Fruit fly (Drosophila melanogaster) whole organism, embryonic: ENCODE results near the gene Nle.

Experiments used
- B-H1 ChIP-seq: fragments of 200-800 bp; sonication (Bioruptor generic); IDR thresholded peaks from 3 replicates; pipeline ENCODE4 v1.3.6; 2022; ENCODE audit warnings: missing biosample characterization, missing genetic modification characterization
- C15 ChIP-seq: fragments of 200-800 bp; sonication (Bioruptor generic); IDR thresholded peaks from 3 replicates; pipeline ENCODE4 v1.3.6; 2022; ENCODE audit warnings: missing biosample characterization, missing genetic modification characterization
- CG10543 ChIP-seq: fragments of 200-800 bp; sonication (Bioruptor generic); optimal IDR thresholded peaks from 3 replicates; lab custom pipeline; 2017; ENCODE audit warnings: missing biosample characterization, mild to moderate bottlenecking, missing genetic modification characterization, moderate library complexity
- CG10979 ChIP-seq: fragments of 200-800 bp; sonication (Bioruptor generic); optimal IDR thresholded peaks from 2 replicates; lab custom pipeline; 2018; ENCODE audit warnings: missing biosample characterization, mild to moderate bottlenecking, missing genetic modification characterization, moderate library complexity
- CG11695 ChIP-seq: fragments of 200-800 bp; sonication (Bioruptor generic); IDR thresholded peaks from 3 replicates; pipeline ENCODE4 v1.3.6; 2022; ENCODE audit warnings: missing biosample characterization, missing genetic modification characterization
- CG11696 ChIP-seq: fragments of 200-800 bp; sonication (Bioruptor generic); IDR thresholded peaks from 2 replicates; pipeline ENCODE4 v1.3.6; 2022; ENCODE audit warnings: missing biosample characterization, missing genetic modification characterization
- CG1233 ChIP-seq: fragments of 200-800 bp; sonication (Bioruptor generic); optimal IDR thresholded peaks from 4 replicates; lab custom pipeline; 2018; ENCODE audit warnings: missing biosample characterization, mild to moderate bottlenecking, missing genetic modification characterization
- CG13287 ChIP-seq: fragments of 200-800 bp; sonication (Bioruptor generic); IDR thresholded peaks from 2 replicates; pipeline ENCODE4 v1.3.6; 2022; ENCODE audit warnings: missing biosample characterization, missing genetic modification characterization; ENCODE audit not compliant: partially characterized antibody
- CG14860 ChIP-seq: fragments of 200-800 bp; sonication (Bioruptor generic); IDR thresholded peaks from 3 replicates; pipeline ENCODE4 v1.3.6; 2022; ENCODE audit warnings: missing biosample characterization, missing genetic modification characterization; ENCODE audit not compliant: partially characterized antibody
- CG14965 ChIP-seq: fragments of 200-800 bp; sonication (Bioruptor generic); optimal IDR thresholded peaks from 2 replicates; lab custom pipeline; 2016; ENCODE audit warnings: missing biosample characterization, missing genetic modification characterization, borderline replicate concordance
- CG15601 ChIP-seq: fragments of 200-800 bp; sonication (Bioruptor generic); optimal IDR thresholded peaks from 3 replicates; lab custom pipeline; 2019; ENCODE audit warnings: missing biosample characterization, mild to moderate bottlenecking, missing genetic modification characterization, moderate library complexity
- CG1602 ChIP-seq: fragments of 200-800 bp; sonication (Bioruptor generic); optimal IDR thresholded peaks from 3 replicates; lab custom pipeline; 2016; ENCODE audit warnings: missing biosample characterization, missing genetic modification characterization
- CG16779 ChIP-seq: fragments of 200-800 bp; sonication (Bioruptor generic); IDR thresholded peaks from 2 replicates; pipeline ENCODE4 v1.3.6; 2022; ENCODE audit warnings: missing biosample characterization, missing genetic modification characterization
- CG16813 ChIP-seq: fragments of 200-800 bp; sonication (Bioruptor generic); IDR thresholded peaks from 3 replicates; pipeline ENCODE4 v1.3.6; 2022; ENCODE audit warnings: missing biosample characterization, missing genetic modification characterization; ENCODE audit not compliant: partially characterized antibody
- CG16863 ChIP-seq: fragments of 200-800 bp; sonication (Bioruptor generic); optimal IDR thresholded peaks from 3 replicates; lab custom pipeline; 2016; ENCODE audit warnings: missing biosample characterization, missing genetic modification characterization
- CG17186 ChIP-seq: fragments of 200-800 bp; sonication (Bioruptor generic); optimal IDR thresholded peaks from 3 replicates; lab custom pipeline; 2017; ENCODE audit warnings: missing biosample characterization, missing genetic modification reagents, missing genetic modification characterization
- CG18476 ChIP-seq: fragments of 200-800 bp; sonication (Bioruptor generic); optimal IDR thresholded peaks from 2 replicates; lab custom pipeline; 2016; ENCODE audit warnings: missing biosample characterization, mild to moderate bottlenecking, missing genetic modification characterization
- CG2129 ChIP-seq: fragments of 200-800 bp; sonication (Bioruptor generic); IDR thresholded peaks from 2 replicates; pipeline ENCODE4 v1.3.6; 2022; ENCODE audit warnings: missing biosample characterization, missing genetic modification characterization; ENCODE audit not compliant: partially characterized antibody
- CG2678 ChIP-seq: fragments of 200-800 bp; sonication (Bioruptor generic); optimal IDR thresholded peaks from 3 replicates; lab custom pipeline; 2019; ENCODE audit warnings: missing biosample characterization, mild to moderate bottlenecking, missing genetic modification characterization, moderate library complexity
- CG2712 ChIP-seq: fragments of 200-800 bp; optimal IDR thresholded peaks from 3 replicates; lab custom pipeline; 2019; ENCODE audit warnings: missing biosample characterization, mild to moderate bottlenecking, missing genetic modification characterization, moderate library complexity
- CG3281 ChIP-seq: fragments of 200-800 bp; sonication (Bioruptor generic); optimal IDR thresholded peaks from 3 replicates; lab custom pipeline; 2017; ENCODE audit warnings: missing biosample characterization, mild to moderate bottlenecking, missing genetic modification characterization
- CG34422 ChIP-seq: fragments of 200-800 bp; sonication (Bioruptor generic); IDR thresholded peaks from 3 replicates; pipeline ENCODE4 v1.3.6; 2022; ENCODE audit warnings: missing biosample characterization, missing genetic modification characterization
- CG7357 ChIP-seq: fragments of 200-800 bp; sonication (Bioruptor generic); IDR thresholded peaks from 3 replicates; pipeline ENCODE4 v1.3.6; 2022; ENCODE audit warnings: missing biosample characterization, missing genetic modification characterization
- CG9817 ChIP-seq: fragments of 200-800 bp; sonication (Bioruptor generic); optimal IDR thresholded peaks from 2 replicates; lab custom pipeline; 2018; ENCODE audit warnings: missing biosample characterization, mild to moderate bottlenecking, missing genetic modification characterization, moderate library complexity
- Deaf1 ChIP-seq: fragments of 200-800 bp; optimal IDR thresholded peaks from 3 replicates; lab custom pipeline; 2019; ENCODE audit warnings: missing biosample characterization, mild to moderate bottlenecking, missing genetic modification characterization, moderate library complexity
- Eip74EF ChIP-seq, 2 experiments: fragments of 200-800 bp in 1 of 2; fragments of >200 bp in 1 of 2; sonication (Bioruptor generic) in 1 of 2; optimal IDR thresholded peaks; 2 replicates each; lab custom pipeline; 2017 to 2019; ENCODE audit warnings: missing biosample characterization in 2 of 2, missing genetic modification characterization in 2 of 2, mild to moderate bottlenecking in 1 of 2, moderate library complexity in 1 of 2
- Hr3 ChIP-seq: fragments of 200-800 bp; sonication (Bioruptor generic); optimal IDR thresholded peaks from 3 replicates; lab custom pipeline; 2016; ENCODE audit warnings: missing biosample characterization, missing genetic modification characterization
- Hr51 ChIP-seq, 2 experiments: fragments of 200-800 bp; sonication (Bioruptor generic); optimal IDR thresholded peaks; 2 replicates in 1 of 2; 3 replicates in 1 of 2; lab custom pipeline; 2016 to 2018; ENCODE audit warnings: missing biosample characterization in 2 of 2, missing genetic modification characterization in 2 of 2, mild to moderate bottlenecking in 1 of 2, moderate library complexity in 1 of 2
- Med ChIP-seq: fragments of 200-800 bp; sonication (Bioruptor generic); peaks from one replicate; lab custom pipeline; 2016; ENCODE audit warnings: missing biosample characterization, missing genetic modification characterization, mild to moderate bottlenecking, inconsistent platforms, moderate library complexity
- Rfx ChIP-seq: fragments of 200-800 bp; sonication (Bioruptor generic); IDR thresholded peaks from 2 replicates; pipeline ENCODE4 v1.3.6; 2022; ENCODE audit warnings: missing biosample characterization, missing genetic modification characterization
- Sin3A ChIP-seq: fragments of >200 bp; optimal IDR thresholded peaks from 2 replicates; lab custom pipeline; 2018
- Tbp ChIP-seq: fragments of >200 bp; optimal IDR thresholded peaks from 2 replicates; lab custom pipeline; 2018; ENCODE audit warnings: missing biosample characterization, missing genetic modification characterization
- Trl ChIP-seq, 3 experiments: fragments of >200 bp in 2 of 3; fragments of 200-800 bp in 1 of 3; sonication (Bioruptor generic) in 1 of 3; optimal IDR thresholded peaks; 2 replicates in 1 of 3; 3 replicates in 2 of 3; lab custom pipeline; 2016 to 2017; ENCODE audit warnings: missing biosample characterization in 1 of 3, missing genetic modification characterization in 1 of 3
- Usf ChIP-seq: fragments of 200-800 bp; sonication (Bioruptor generic); optimal IDR thresholded peaks from 2 replicates; lab custom pipeline; 2017; ENCODE audit warnings: missing genotype, missing biosample characterization, missing genetic modification characterization
- YL-1 ChIP-seq: fragments of 200-800 bp; sonication (Bioruptor generic); optimal IDR thresholded peaks from 3 replicates; lab custom pipeline; 2017; ENCODE audit warnings: missing biosample characterization, mild to moderate bottlenecking, missing genetic modification characterization
- abd-A ChIP-seq: fragments of 200-800 bp; sonication (Bioruptor generic); optimal IDR thresholded peaks from 3 replicates; lab custom pipeline; 2019; ENCODE audit warnings: missing biosample characterization, mild to moderate bottlenecking, missing genetic modification characterization, moderate library complexity
- cato ChIP-seq: fragments of 200-800 bp; sonication (Bioruptor generic); optimal IDR thresholded peaks from 2 replicates; lab custom pipeline; 2016; ENCODE audit warnings: missing biosample characterization, missing genetic modification characterization, borderline replicate concordance
- dm ChIP-seq: fragments of 200-800 bp; sonication (Bioruptor generic); optimal IDR thresholded peaks from 3 replicates; lab custom pipeline; 2016; ENCODE audit warnings: missing biosample characterization, missing genetic modification characterization
- gro ChIP-seq: fragments of 200-800 bp; sonication (Bioruptor generic); optimal IDR thresholded peaks from 2 replicates; lab custom pipeline; 2016; ENCODE audit warnings: missing biosample characterization, missing genetic modification characterization
- inv ChIP-seq: fragments of 200-800 bp; sonication (Bioruptor generic); IDR thresholded peaks from 2 replicates; pipeline ENCODE4 v1.3.6; 2022; ENCODE audit warnings: missing biosample characterization, missing genetic modification characterization; ENCODE audit not compliant: partially characterized antibody
- jumu ChIP-seq: fragments of 200-800 bp; sonication (Bioruptor generic); optimal IDR thresholded peaks from 3 replicates; lab custom pipeline; 2016; ENCODE audit warnings: missing biosample characterization, missing genetic modification characterization
- mirr ChIP-seq: fragments of 200-800 bp; sonication (Bioruptor generic); optimal IDR thresholded peaks from 3 replicates; lab custom pipeline; 2018; ENCODE audit warnings: missing biosample characterization, mild to moderate bottlenecking, missing genetic modification characterization
- mld ChIP-seq: fragments of 200-800 bp; sonication (Bioruptor generic); IDR thresholded peaks from 3 replicates; pipeline ENCODE4 v1.3.6; 2022; ENCODE audit warnings: missing biosample characterization, missing genetic modification characterization; ENCODE audit not compliant: partially characterized antibody
- pfk ChIP-seq: fragments of 200-800 bp; sonication (Bioruptor generic); optimal IDR thresholded peaks from 2 replicates; lab custom pipeline; 2018; ENCODE audit warnings: missing biosample characterization, mild to moderate bottlenecking, missing genetic modification characterization, moderate library complexity
- phol ChIP-seq: fragments of 200-800 bp; sonication (Bioruptor generic); optimal IDR thresholded peaks from 3 replicates; lab custom pipeline; 2018; ENCODE audit warnings: missing biosample characterization, mild to moderate bottlenecking, missing genetic modification characterization, moderate library complexity
- sisA ChIP-seq: fragments of 200-800 bp; sonication (Bioruptor generic); IDR thresholded peaks from 2 replicates; pipeline ENCODE4 v1.3.6; 2022; ENCODE audit warnings: missing biosample characterization, missing genetic modification characterization
- sqz ChIP-seq: fragments of 200-800 bp; sonication (Bioruptor generic); optimal IDR thresholded peaks from 3 replicates; lab custom pipeline; 2018; ENCODE audit warnings: missing biosample characterization, mild to moderate bottlenecking, missing genetic modification characterization
- sug ChIP-seq: fragments of 200-800 bp; optimal IDR thresholded peaks from 2 replicates; lab custom pipeline; 2019; ENCODE audit warnings: missing biosample characterization, mild to moderate bottlenecking, missing genetic modification characterization, moderate library complexity
- tap ChIP-seq: fragments of 200-800 bp; optimal IDR thresholded peaks from 3 replicates; lab custom pipeline; 2019; ENCODE audit warnings: missing biosample characterization, mild to moderate bottlenecking, missing genetic modification characterization, moderate library complexity
- yki ChIP-seq: fragments of >200 bp; optimal IDR thresholded peaks from 3 replicates; lab custom pipeline; 2018

The Nle gene

DNA sequence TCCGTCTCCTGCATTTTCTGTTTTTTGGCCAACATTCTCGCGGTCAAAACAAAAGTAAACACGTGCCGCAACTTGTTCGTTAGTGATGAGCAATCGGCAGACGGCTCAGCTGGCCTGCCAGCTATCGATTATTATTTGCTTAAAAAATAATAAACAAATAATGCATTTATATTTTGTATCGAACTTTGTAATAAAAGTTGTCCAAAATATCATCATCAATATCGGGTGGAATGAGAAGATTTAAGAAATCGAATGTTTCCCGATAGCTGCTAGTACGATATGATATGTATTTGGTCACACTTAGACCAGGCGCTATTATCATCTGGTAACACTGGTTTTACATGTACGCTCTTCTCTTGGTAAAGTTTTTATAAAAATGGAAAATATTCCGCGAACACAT, at the start of gene Nle, which contains the start of gene Sf3b1 (continued):
- TF ChIP-seq mirr (GFP tag; lab: Kevin White, UChicago) (peak; percentile 45), CG11695 (GFP tag; lab: Robert Waterston, UW) (no peak), phol (tag; lab: Kevin White, UChicago) (peak; percentile 77), CG9817 (peak; percentile 76), B-H1 (GFP tag; lab: Robert Waterston, UW) (no peak), mld (GFP tag; lab: Robert Waterston, UW) (peak; percentile 81; the same call in 2 of the 3 replicates), tap (tag; lab: Kevin White, UChicago) (no peak), sisA (GFP tag; lab: Robert Waterston, UW) (peak; percentile 29; the same call in 1 of the 2 replicates), CG13287 (GFP tag; lab: Robert Waterston, UW) (peak; percentile 99), CG16813 (GFP tag; lab: Robert Waterston, UW) (peak; percentile 95), Rfx (GFP tag; lab: Robert Waterston, UW) (peak; percentile 41), abd-A (tag; lab: Kevin White, UChicago) (no peak), Eip74EF (GFP tag; optimal IDR thresholded peaks at IDR 0.05; lab: Kevin White, UChicago) (no peak), sqz (GFP tag; lab: Kevin White, UChicago) (no peak), jumu (GFP tag; lab: Kevin White, UChicago) (peak; percentile 37), dm (GFP tag; lab: Kevin White, UChicago) (peak; percentile 89), Usf (GFP tag; lab: Kevin White, UChicago) (no peak), CG15601 (no peak), Hr3 (GFP tag; lab: Kevin White, UChicago) (peak; percentile 39), CG18476 (GFP tag; lab: Kevin White, UChicago) (no peak), C15 (no peak), Trl (optimal IDR thresholded peaks at IDR 0.05; lab: Kevin White, UChicago) (no peak), Trl (GFP tag; optimal IDR thresholded peaks at IDR 0.05; lab: Kevin White, UChicago) (peak; percentile 35), CG1233 (GFP tag; lab: Kevin White, UChicago) (peak; percentile 35), CG16779 (GFP tag; lab: Robert Waterston, UW) (no peak), Med (GFP tag; lab: Kevin White, UChicago) (peak; percentile 89), CG10543 (peak; percentile 45), CG11696 (GFP tag; lab: Robert Waterston, UW) (no peak), CG10979 (tag; lab: Kevin White, UChicago) (peak; percentile 47), CG3281 (GFP tag; lab: Kevin White, UChicago) (peak; percentile 55), Hr51 (GFP tag; optimal IDR thresholded peaks at IDR 0.05; lab: Kevin White, UChicago) (no peak), Deaf1 (tag; lab: Kevin White, UChicago) (no peak), cato (peak; percentile 21), CG14965 (GFP tag; lab: Kevin White, UChicago) (no peak), inv (GFP tag; lab: Robert Waterston, UW) (peak; percentile 95), CG2129 (peak; percentile 93), CG14860 (GFP tag; lab: Robert Waterston, UW) (peak; percentile 93), YL-1 (peak; percentile 90), Tbp (GFP tag; lab: Kevin White, UChicago) (no peak), CG1602 (GFP tag; lab: Kevin White, UChicago) (peak; percentile 27), CG34422 (GFP tag; lab: Robert Waterston, UW) (peak; percentile 67), CG2678 (tag; lab: Kevin White, UChicago) (no peak), Sin3A (lab: Kevin White, UChicago) (peak; percentile 81), gro (GFP tag; lab: Kevin White, UChicago) (peak; percentile 56), CG7357 (GFP tag; lab: Robert Waterston, UW) (0 out of 3 replicates have a peak, but pooled peaks have one; percentile 36), CG16863 (GFP tag; lab: Kevin White, UChicago) (peak; percentile 27), pfk (GFP tag; lab: Kevin White, UChicago) (no peak), CG2712 (tag; lab: Kevin White, UChicago) (peak; percentile 76), sug (tag; lab: Kevin White, UChicago) (peak; percentile 80), CG17186 (GFP tag; lab: Kevin White, UChicago) (peak; percentile 54), yki (lab: Kevin White, UChicago) (no peak)
